Worm (Caenorhabditis elegans): ENCODE measurements around the gene Y49F6B.6.

DNA sequence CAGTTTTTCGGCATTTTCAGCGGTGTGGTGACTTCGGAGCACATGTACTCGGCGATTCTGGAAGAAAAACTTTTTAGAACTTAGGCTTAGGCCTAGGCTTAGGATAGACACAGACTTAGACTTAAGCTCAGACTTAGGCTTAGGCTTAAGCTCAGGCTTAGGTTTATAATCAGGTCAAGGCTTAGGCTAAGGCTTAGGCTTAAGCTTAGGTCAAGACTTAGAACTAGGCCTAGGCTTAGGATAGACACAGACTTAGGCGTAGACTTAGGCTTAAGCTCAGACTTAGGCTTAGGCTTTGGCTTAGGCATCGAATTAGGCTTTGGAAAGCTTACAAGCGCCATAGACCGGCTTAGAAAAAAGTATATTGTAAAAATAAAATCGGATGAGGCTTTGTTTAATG is 3.6 kb downstream of the Y49F6B.6 start:
- TF ChIP-seq unc-62 (GFP tag; optimal IDR thresholded peaks at IDR 0.05) (no peak), blmp-1 (tag; optimal IDR thresholded peaks at IDR 0.05) (no peak), mep-1 (tag; optimal IDR thresholded peaks at IDR 0.05) (no peak), nhr-237 (tag; optimal IDR thresholded peaks at IDR 0.05) (no peak), ces-1 (GFP tag; optimal IDR thresholded peaks at IDR 0.05) (no peak), snpc-4 (tag; optimal IDR thresholded peaks at IDR 0.05) (no peak), zip-8 (tag; optimal IDR thresholded peaks at IDR 0.05) (no peak)
